Fruit fly (Drosophila melanogaster) whole organism, embryonic: Measurements from ENCODE around the gene CG3119.

Experiments
- Bteb2 ChIP-seq: fragments of 200-800 bp; sonication (Bioruptor generic); optimal IDR thresholded peaks from 2 replicates; lab custom pipeline; 2016; ENCODE audit warnings: missing biosample characterization, missing genetic modification characterization
- CG10959 ChIP-seq: fragments of 200-800 bp; sonication (Bioruptor generic); IDR thresholded peaks from 2 replicates; pipeline ENCODE4 v1.3.6; 2022; ENCODE audit warnings: missing biosample characterization, missing genetic modification characterization
- CG12071 ChIP-seq: fragments of 200-800 bp; sonication (Bioruptor generic); optimal IDR thresholded peaks from 3 replicates; lab custom pipeline; 2018; ENCODE audit warnings: missing biosample characterization, mild to moderate bottlenecking, missing genetic modification characterization
- CG12391 ChIP-seq: fragments of 200-800 bp; sonication (Bioruptor generic); optimal IDR thresholded peaks from 3 replicates; lab custom pipeline; 2018; ENCODE audit warnings: missing biosample characterization, mild to moderate bottlenecking, missing genetic modification characterization, moderate library complexity
- CG13287 ChIP-seq: fragments of 200-800 bp; sonication (Bioruptor generic); IDR thresholded peaks from 2 replicates; pipeline ENCODE4 v1.3.6; 2022; ENCODE audit warnings: missing biosample characterization, missing genetic modification characterization; ENCODE audit not compliant: partially characterized antibody
- CG15011 ChIP-seq: fragments of 200-800 bp; sonication (Bioruptor generic); optimal IDR thresholded peaks from 3 replicates; lab custom pipeline; 2018; ENCODE audit warnings: missing biosample characterization, mild to moderate bottlenecking, missing genetic modification characterization
- CG17359 ChIP-seq: fragments of 200-800 bp; sonication (Bioruptor generic); optimal IDR thresholded peaks from 3 replicates; lab custom pipeline; 2018; ENCODE audit warnings: missing biosample characterization, mild to moderate bottlenecking, missing genetic modification characterization, moderate library complexity
- CG17612 ChIP-seq: fragments of 200-800 bp; sonication (Bioruptor generic); IDR thresholded peaks from 2 replicates; pipeline ENCODE4 v1.3.6; 2022; ENCODE audit warnings: missing biosample characterization, missing genetic modification characterization
- CG18262 ChIP-seq: fragments of 200-800 bp; optimal IDR thresholded peaks from 3 replicates; lab custom pipeline; 2019; ENCODE audit warnings: missing biosample characterization, mild to moderate bottlenecking, missing genetic modification characterization, moderate library complexity
- CG1832 ChIP-seq: fragments of 200-800 bp; sonication (Bioruptor generic); optimal IDR thresholded peaks from 2 replicates; lab custom pipeline; 2017; ENCODE audit warnings: missing biosample characterization, mild to moderate bottlenecking, missing genetic modification characterization, inconsistent platforms
- CG18476 ChIP-seq: fragments of 200-800 bp; sonication (Bioruptor generic); optimal IDR thresholded peaks from 2 replicates; lab custom pipeline; 2016; ENCODE audit warnings: missing biosample characterization, mild to moderate bottlenecking, missing genetic modification characterization
- CG2120 ChIP-seq: fragments of 200-800 bp; sonication (Bioruptor generic); optimal IDR thresholded peaks from 3 replicates; lab custom pipeline; 2016; ENCODE audit warnings: missing biosample characterization, missing genetic modification characterization
- CG30431 ChIP-seq: fragments of 200-800 bp; sonication (Bioruptor generic); optimal IDR thresholded peaks from 2 replicates; lab custom pipeline; 2017; ENCODE audit warnings: missing biosample characterization, missing genetic modification characterization
- CG32532 ChIP-seq: fragments of 200-800 bp; sonication (Bioruptor generic); IDR thresholded peaks from 2 replicates; pipeline ENCODE4 v1.3.6; 2022; ENCODE audit warnings: missing biosample characterization, missing genetic modification characterization
- CG32767 ChIP-seq: fragments of 200-800 bp; sonication (Bioruptor generic); IDR thresholded peaks from 2 replicates; pipeline ENCODE4 v1.3.6; 2022; ENCODE audit warnings: missing biosample characterization, missing genetic modification characterization
- CG32772 ChIP-seq: fragments of 200-800 bp; sonication (Bioruptor generic); IDR thresholded peaks from 2 replicates; pipeline ENCODE4 v1.3.6; 2022; ENCODE audit warnings: missing biosample characterization, missing genetic modification characterization
- CG6175 ChIP-seq: fragments of 200-800 bp; sonication (Bioruptor generic); IDR thresholded peaks from 3 replicates; pipeline ENCODE4 v1.3.6; 2022; ENCODE audit warnings: missing biosample characterization, missing genetic modification characterization
- CG6813 ChIP-seq: fragments of 200-800 bp; sonication (Bioruptor generic); optimal IDR thresholded peaks from 2 replicates; lab custom pipeline; 2017; ENCODE audit warnings: missing biosample characterization, missing genetic modification characterization, mild to moderate bottlenecking, moderate library complexity, missing genetic modification reagents
- CTCF ChIP-seq: fragments of 200-800 bp; sonication (Bioruptor generic); optimal IDR thresholded peaks from 2 replicates; lab custom pipeline; 2017; ENCODE audit warnings: missing biosample characterization, mild to moderate bottlenecking, missing genetic modification characterization, moderate library complexity
- CrebB ChIP-seq: fragments of 200-800 bp; sonication (Bioruptor generic); optimal IDR thresholded peaks from 3 replicates; lab custom pipeline; 2018; ENCODE audit warnings: missing biosample characterization, mild to moderate bottlenecking, missing genetic modification characterization
- Dad ChIP-seq: fragments of 200-800 bp; sonication (Bioruptor generic); optimal IDR thresholded peaks from 3 replicates; lab custom pipeline; 2016; ENCODE audit warnings: missing biosample characterization, missing genetic modification characterization
- Dip2 ChIP-seq: fragments of 200-800 bp; sonication (Bioruptor generic); IDR thresholded peaks from 2 replicates; pipeline ENCODE4 v1.3.6; 2022; ENCODE audit warnings: missing biosample characterization, missing genetic modification characterization
- Doc2 ChIP-seq: fragments of 200-800 bp; sonication (Bioruptor generic); IDR thresholded peaks from 2 replicates; pipeline ENCODE4 v1.3.6; 2022; ENCODE audit warnings: missing biosample characterization, missing genetic modification characterization
- HLH4C ChIP-seq: fragments of 200-800 bp; sonication (Bioruptor generic); IDR thresholded peaks from 3 replicates; pipeline ENCODE4 v1.3.6; 2022; ENCODE audit warnings: missing biosample characterization, missing genetic modification characterization; ENCODE audit not compliant: partially characterized antibody
- HLHmδ ChIP-seq: fragments of 200-800 bp; sonication (Bioruptor generic); optimal IDR thresholded peaks from 2 replicates; lab custom pipeline; 2018; ENCODE audit warnings: missing biosample characterization, mild to moderate bottlenecking, missing genetic modification characterization, moderate library complexity
- Hr78 ChIP-seq, 2 experiments: fragments of 200-800 bp in 1 of 2; fragments of >200 bp in 1 of 2; sonication (Bioruptor generic) in 1 of 2; optimal IDR thresholded peaks; 2 replicates each; lab custom pipeline; 2017 to 2019; ENCODE audit warnings: missing biosample characterization in 2 of 2, missing genetic modification characterization in 2 of 2, mild to moderate bottlenecking in 1 of 2, moderate library complexity in 1 of 2
- Jarid2 ChIP-seq: fragments of 200-800 bp; sonication (Bioruptor generic); optimal IDR thresholded peaks from 3 replicates; lab custom pipeline; 2017; ENCODE audit warnings: mild to moderate bottlenecking, missing biosample characterization, missing genetic modification reagents, missing genetic modification characterization
- Kr ChIP-seq: fragments of 200-800 bp; sonication (Bioruptor generic); optimal IDR thresholded peaks from 2 replicates; lab custom pipeline; 2017; ENCODE audit warnings: missing biosample characterization, mild to moderate bottlenecking, missing genetic modification characterization
- Lpt ChIP-seq: fragments of >200 bp; optimal IDR thresholded peaks from 2 replicates; lab custom pipeline; 2018; ENCODE audit warnings: missing biosample characterization, missing genetic modification characterization
- NK7.1 ChIP-seq: fragments of 200-800 bp; sonication (Bioruptor generic); optimal IDR thresholded peaks from 3 replicates; lab custom pipeline; 2016; ENCODE audit warnings: missing biosample characterization, missing genetic modification characterization
- Sry-δ ChIP-seq: fragments of 200-800 bp; sonication (Bioruptor generic); optimal IDR thresholded peaks from 2 replicates; lab custom pipeline; 2016; ENCODE audit warnings: missing biosample characterization, missing genetic modification characterization
- Trl ChIP-seq, 3 experiments: fragments of >200 bp in 2 of 3; fragments of 200-800 bp in 1 of 3; sonication (Bioruptor generic) in 1 of 3; optimal IDR thresholded peaks; 2 replicates in 1 of 3; 3 replicates in 2 of 3; lab custom pipeline; 2016 to 2017; ENCODE audit warnings: missing biosample characterization in 1 of 3, missing genetic modification characterization in 1 of 3
- ac ChIP-seq: fragments of 200-800 bp; sonication (Bioruptor generic); optimal IDR thresholded peaks from 3 replicates; lab custom pipeline; 2017; ENCODE audit warnings: missing biosample characterization, mild to moderate bottlenecking, missing genetic modification characterization
- bab2 ChIP-seq: fragments of 200-800 bp; sonication (Bioruptor generic); optimal IDR thresholded peaks from 2 replicates; lab custom pipeline; 2016; ENCODE audit warnings: missing biosample characterization, missing genetic modification characterization
- dmrt99B ChIP-seq: fragments of 200-800 bp; sonication (Bioruptor generic); optimal IDR thresholded peaks from 2 replicates; lab custom pipeline; 2018; ENCODE audit warnings: missing biosample characterization, mild to moderate bottlenecking, missing genetic modification characterization, moderate library complexity
- en ChIP-seq: fragments of 200-800 bp; sonication (Bioruptor generic); optimal IDR thresholded peaks from 2 replicates; lab custom pipeline; 2016; ENCODE audit warnings: missing biosample characterization, missing genetic modification characterization
- gro ChIP-seq: fragments of 200-800 bp; sonication (Bioruptor generic); optimal IDR thresholded peaks from 2 replicates; lab custom pipeline; 2016; ENCODE audit warnings: missing biosample characterization, missing genetic modification characterization
- gsb ChIP-seq: fragments of 200-800 bp; sonication (Bioruptor generic); IDR thresholded peaks from 2 replicates; pipeline ENCODE4 v1.3.6; 2022; ENCODE audit warnings: missing biosample characterization, missing genetic modification characterization
- her ChIP-seq: fragments of 200-800 bp; sonication (Bioruptor generic); optimal IDR thresholded peaks from 2 replicates; lab custom pipeline; 2016; ENCODE audit warnings: missing biosample characterization, missing genetic modification characterization
- hkb ChIP-seq, 2 experiments: fragments of 200-800 bp in 1 of 2; fragments of >200 bp in 1 of 2; sonication (Bioruptor generic) in 1 of 2; IDR thresholded peaks in 1 of 2; optimal IDR thresholded peaks in 1 of 2; 2 replicates each; pipeline versions ENCODE4 v1.3.6 to Lab custom; 2017 to 2022; ENCODE audit warnings: missing biosample characterization in 1 of 2, missing genetic modification characterization in 1 of 2
- ken ChIP-seq: fragments of 200-800 bp; sonication (Bioruptor generic); IDR thresholded peaks from 3 replicates; pipeline ENCODE4 v1.3.6; 2022; ENCODE audit warnings: missing biosample characterization, missing genetic modification characterization
- klu ChIP-seq: fragments of 200-800 bp; sonication (Bioruptor generic); IDR thresholded peaks from 2 replicates; pipeline ENCODE4 v1.3.6; 2022; ENCODE audit warnings: missing biosample characterization, missing genetic modification characterization
- mam ChIP-seq: fragments of 200-800 bp; sonication (Bioruptor generic); optimal IDR thresholded peaks from 3 replicates; lab custom pipeline; 2016; ENCODE audit warnings: missing biosample characterization, missing genetic modification characterization
- mld ChIP-seq: fragments of 200-800 bp; sonication (Bioruptor generic); IDR thresholded peaks from 3 replicates; pipeline ENCODE4 v1.3.6; 2022; ENCODE audit warnings: missing biosample characterization, missing genetic modification characterization; ENCODE audit not compliant: partially characterized antibody
- org-1 ChIP-seq: fragments of 200-800 bp; sonication (Bioruptor generic); optimal IDR thresholded peaks from 2 replicates; lab custom pipeline; 2017; ENCODE audit warnings: missing biosample characterization, missing genetic modification characterization
- ranshi ChIP-seq: fragments of 200-800 bp; sonication (Bioruptor generic); IDR thresholded peaks from 2 replicates; pipeline ENCODE4 v1.3.6; 2022; ENCODE audit warnings: missing biosample characterization, missing genetic modification characterization
- sens ChIP-seq: fragments of 200-800 bp; sonication (Bioruptor generic); peaks from one replicate; lab custom pipeline; 2016; ENCODE audit warnings: missing biosample characterization, missing genetic modification characterization
- sima ChIP-seq: fragments of 200-800 bp; sonication (Bioruptor generic); optimal IDR thresholded peaks from 2 replicates; lab custom pipeline; 2016; ENCODE audit warnings: missing biosample characterization, missing genetic modification characterization
- sr ChIP-seq: fragments of 200-800 bp; sonication (Bioruptor generic); IDR thresholded peaks from 3 replicates; pipeline ENCODE4 v1.3.6; 2022; ENCODE audit warnings: missing biosample characterization, missing genetic modification characterization
- sug ChIP-seq: fragments of 200-800 bp; optimal IDR thresholded peaks from 2 replicates; lab custom pipeline; 2019; ENCODE audit warnings: missing biosample characterization, mild to moderate bottlenecking, missing genetic modification characterization, moderate library complexity
- unpg ChIP-seq: fragments of 200-800 bp; sonication (Bioruptor generic); optimal IDR thresholded peaks from 3 replicates; lab custom pipeline; 2018; ENCODE audit warnings: missing biosample characterization, mild to moderate bottlenecking, missing genetic modification characterization, moderate library complexity
- zen ChIP-seq: fragments of 200-800 bp; sonication (Bioruptor generic); optimal IDR thresholded peaks from 3 replicates; lab custom pipeline; 2018; ENCODE audit warnings: missing biosample characterization, mild to moderate bottlenecking, missing genetic modification characterization, moderate library complexity

CG3119 gene

dm6 chr2L:2864601-2865000, 27.0 kb upstream of the CG3119 start (continued):
- no peak for TF ChIP-seq NK7.1 (GFP tag; lab: Kevin White, UChicago)
- no peak for TF ChIP-seq CG1832
- TF ChIP-seq Kr (GFP tag; lab: Kevin White, UChicago) = peak; percentile 10
- no peak for TF ChIP-seq CG18262 (tag; lab: Kevin White, UChicago)
- no peak for TF ChIP-seq her
- no peak for TF ChIP-seq ac (GFP tag; lab: Kevin White, UChicago)
- peak; percentile 21; the same call in 1 of the 3 replicates for TF ChIP-seq sr
- no peak for TF ChIP-seq CG12391
- TF ChIP-seq Lpt (GFP tag; lab: Kevin White, UChicago) = no peak
- TF ChIP-seq Dad (GFP tag; lab: Kevin White, UChicago) = no peak
- TF ChIP-seq gsb = no peak
- TF ChIP-seq HLH4C = no peak
- no peak for TF ChIP-seq Doc2 (GFP tag; lab: Robert Waterston, UW)
- TF ChIP-seq CG13287 (GFP tag; lab: Robert Waterston, UW) = no peak
- TF ChIP-seq ken (GFP tag; lab: Robert Waterston, UW) = no peak
- TF ChIP-seq zen = no peak
- TF ChIP-seq CG6813 (GFP tag; lab: Kevin White, UChicago) = peak; percentile 68
- peak; percentile 87 for TF ChIP-seq HLHmδ (GFP tag; lab: Kevin White, UChicago)
- TF ChIP-seq sima (GFP tag; lab: Kevin White, UChicago) = no peak
- no peak for TF ChIP-seq Sry-δ
- no peak for TF ChIP-seq sug (tag; lab: Kevin White, UChicago)
- TF ChIP-seq CG2120 = no peak
- no peak for TF ChIP-seq CG32772
- peak; percentile 16 for TF ChIP-seq unpg (GFP tag; lab: Kevin White, UChicago)
- TF ChIP-seq mld (GFP tag; lab: Robert Waterston, UW) = no peak
- no peak for TF ChIP-seq Bteb2
- TF ChIP-seq CG12071 (GFP tag; lab: Kevin White, UChicago) = peak; percentile 59
- TF ChIP-seq Jarid2 (GFP tag; lab: Kevin White, UChicago) = no peak
- TF ChIP-seq ranshi (GFP tag; lab: Robert Waterston, UW) = no peak; the same call in 1 of the 2 replicates
- no peak for TF ChIP-seq CG10959 (GFP tag; lab: Robert Waterston, UW)
- TF ChIP-seq dmrt99B (tag; lab: Kevin White, UChicago) = no peak
- peak; percentile 34 for TF ChIP-seq CG15011 (GFP tag; lab: Kevin White, UChicago)
- no peak for TF ChIP-seq CG32532 (GFP tag; lab: Robert Waterston, UW)
- TF ChIP-seq klu = no peak
- TF ChIP-seq org-1 (GFP tag; lab: Kevin White, UChicago) = no peak
- no peak for TF ChIP-seq gro (GFP tag; lab: Kevin White, UChicago)
- TF ChIP-seq Dip2 (GFP tag; lab: Robert Waterston, UW) = no peak
- TF ChIP-seq Hr78 (GFP tag; optimal IDR thresholded peaks at IDR 0.05; lab: Kevin White, UChicago) = peak in 1 of 2 experiments; percentile 52
- no peak for TF ChIP-seq hkb (optimal IDR thresholded peaks at IDR 0.05; lab: Kevin White, UChicago)
- peak; percentile 50 for TF ChIP-seq hkb (GFP tag; IDR thresholded peaks at IDR 0.05; lab: Robert Waterston, UW)
- TF ChIP-seq CG32767 (GFP tag; lab: Robert Waterston, UW) = no peak
- TF ChIP-seq bab2 (GFP tag; lab: Kevin White, UChicago) = no peak
- TF ChIP-seq CrebB (tag; lab: Kevin White, UChicago) = peak; percentile 9
- no peak for TF ChIP-seq CTCF (GFP tag; lab: Kevin White, UChicago)
- peak; percentile 65 for TF ChIP-seq sens (GFP tag; lab: Kevin White, UChicago)
- no peak for TF ChIP-seq CG17612 (GFP tag; lab: Robert Waterston, UW)
- no peak for TF ChIP-seq en
- no peak for TF ChIP-seq CG18476 (GFP tag; lab: Kevin White, UChicago)
- no peak for TF ChIP-seq CG30431 (GFP tag; lab: Kevin White, UChicago)
- TF ChIP-seq mam (GFP tag; lab: Kevin White, UChicago) = no peak
- no peak for TF ChIP-seq CG6175 (GFP tag; lab: Robert Waterston, UW)
- no peak for TF ChIP-seq Trl (optimal IDR thresholded peaks at IDR 0.05; lab: Kevin White, UChicago)
- no peak for TF ChIP-seq Trl (GFP tag; optimal IDR thresholded peaks at IDR 0.05; lab: Kevin White, UChicago)
- TF ChIP-seq CG17359 (tag; lab: Kevin White, UChicago) = peak; percentile 16
